Worm (Caenorhabditis elegans) whole organism, young adult: ENCODE measurements around the gene T20G5.8.
"Not testable (repeated sequence)": the region's sequence is repeated elsewhere in the genome, so short reads cannot be mapped to it uniquely, and the experiment has no call there.

Source experiments
- B0336.3 ChIP-seq: fragments of 200-800 bp; sonication (Bioruptor generic); IDR thresholded peaks from 2 replicates; pipeline ENCODE4 v1.3.6; 2022; ENCODE audit warnings: missing genetic modification characterization, missing compliant biosample characterization
- D2030.7 ChIP-seq: fragments of 200-800 bp; sonication (Bioruptor generic); IDR thresholded peaks from 2 replicates; pipeline ENCODE4 v1.3.6; 2022; ENCODE audit warnings: missing genetic modification reagents, missing genetic modification characterization, missing compliant biosample characterization
- F39B2.1 ChIP-seq: fragments of 200-800 bp; sonication (Bioruptor generic); IDR thresholded peaks from 2 replicates; pipeline ENCODE4 v1.3.6; 2022; ENCODE audit warnings: missing genetic modification reagents, missing genetic modification characterization, missing compliant biosample characterization
- F49E8.2 ChIP-seq: sonication (generic microtip); optimal IDR thresholded peaks from 3 replicates; lab custom pipeline; 2017; ENCODE audit warnings: missing genetic modification characterization, mild to moderate bottlenecking, missing compliant biosample characterization, antibody characterized with exemption, moderate library complexity; ENCODE audit not compliant: insufficient read depth
- F52B5.7 ChIP-seq: sonication (generic microtip); optimal IDR thresholded peaks from 2 replicates; lab custom pipeline; 2016; ENCODE audit warnings: mild to moderate bottlenecking, missing genetic modification characterization, missing compliant biosample characterization
- T26A5.8 ChIP-seq: sonication (generic microtip); optimal IDR thresholded peaks from 2 replicates; lab custom pipeline; 2016; ENCODE audit warnings: missing genetic modification characterization, missing compliant biosample characterization
- Y53F4B.3 ChIP-seq: fragments of 200-800 bp; sonication (Bioruptor generic); IDR thresholded peaks from 2 replicates; pipeline ENCODE4 v1.3.6; 2022; ENCODE audit warnings: missing genetic modification reagents, missing genetic modification characterization, missing compliant biosample characterization
- Y56A3A.18 ChIP-seq: fragments of 200-800 bp; sonication (Bioruptor generic); IDR thresholded peaks from 2 replicates; pipeline ENCODE4 v1.3.6; 2022; ENCODE audit warnings: missing genetic modification reagents, missing genetic modification characterization, missing compliant biosample characterization
- ZK185.1 ChIP-seq: sonication (generic microtip); optimal IDR thresholded peaks from 2 replicates; lab custom pipeline; 2016; ENCODE audit warnings: mild to moderate bottlenecking, missing genetic modification characterization, missing compliant biosample characterization; ENCODE audit not compliant: poor library complexity, severe bottlenecking
- athp-1 ChIP-seq: sonication (generic microtip); optimal IDR thresholded peaks from 2 replicates; lab custom pipeline; 2017; ENCODE audit warnings: mild to moderate bottlenecking, missing genetic modification characterization, missing compliant biosample characterization
- bed-1 ChIP-seq: fragments of 200-800 bp; sonication (Bioruptor generic); IDR thresholded peaks from 2 replicates; pipeline ENCODE4 v1.3.6; 2022; ENCODE audit warnings: missing genetic modification reagents, missing genetic modification characterization, missing compliant biosample characterization
- bed-2 ChIP-seq: fragments of 200-800 bp; sonication (Bioruptor generic); IDR thresholded peaks from 2 replicates; pipeline ENCODE4 v1.3.6; 2022; ENCODE audit warnings: missing genetic modification reagents, missing genetic modification characterization, missing compliant biosample characterization
- ceh-58 ChIP-seq: fragments of 200-800 bp; sonication (Bioruptor generic); IDR thresholded peaks from 2 replicates; pipeline ENCODE4 v1.3.6; 2022; ENCODE audit warnings: missing genetic modification characterization, missing compliant biosample characterization
- chd-7 ChIP-seq: sonication (generic microtip); optimal IDR thresholded peaks from 2 replicates; lab custom pipeline; 2016; ENCODE audit warnings: mild to moderate bottlenecking, missing genetic modification characterization, moderate library complexity, missing compliant biosample characterization
- gei-17 ChIP-seq: fragments of 200-800 bp; sonication (Bioruptor generic); optimal IDR thresholded peaks from 2 replicates; lab custom pipeline; 2018; ENCODE audit warnings: mild to moderate bottlenecking, missing genetic modification characterization, missing compliant biosample characterization
- hmg-1.2 ChIP-seq: fragments of 200-800 bp; sonication (Bioruptor generic); IDR thresholded peaks from 2 replicates; pipeline ENCODE4 v1.3.6; 2022; ENCODE audit warnings: missing genetic modification reagents, missing genetic modification characterization, missing compliant biosample characterization
- lag-1 ChIP-seq: fragments of 200-800 bp; sonication (Bioruptor generic); IDR thresholded peaks from 2 replicates; pipeline ENCODE4 v1.3.6; 2022; ENCODE audit warnings: missing genetic modification reagents, missing genetic modification characterization, missing compliant biosample characterization
- let-607 ChIP-seq, 2 experiments: fragments of 200-800 bp in 1 of 2; sonication (Bioruptor generic) in 1 of 2; sonication (generic microtip) in 1 of 2; optimal IDR thresholded peaks; 2 replicates each; lab custom pipeline; 2016 to 2018; ENCODE audit warnings: mild to moderate bottlenecking in 2 of 2, missing compliant biosample characterization in 2 of 2, missing genetic modification characterization in 2 of 2, moderate library complexity in 2 of 2, missing genotype in 1 of 2
- lin-40 ChIP-seq: sonication (generic microtip); optimal IDR thresholded peaks from 2 replicates; lab custom pipeline; 2016; ENCODE audit warnings: missing genetic modification characterization, mild to moderate bottlenecking, missing compliant biosample characterization, missing genotype, missing genetic modification reagents
- lin-54 ChIP-seq: fragments of 200-800 bp; sonication (Bioruptor generic); optimal IDR thresholded peaks from 2 replicates; lab custom pipeline; 2018; ENCODE audit warnings: mild to moderate bottlenecking, missing genetic modification characterization, missing compliant biosample characterization
- lsy-27 ChIP-seq: sonication (generic microtip); optimal IDR thresholded peaks from 2 replicates; lab custom pipeline; 2017; ENCODE audit warnings: missing genetic modification characterization, mild to moderate bottlenecking, missing compliant biosample characterization, antibody characterized with exemption, missing genotype, borderline replicate concordance; ENCODE audit not compliant: insufficient read depth
- mes-4 ChIP-seq: sonication (generic microtip); optimal IDR thresholded peaks from 2 replicates; lab custom pipeline; 2016; ENCODE audit warnings: missing genotype, missing genetic modification characterization, missing compliant biosample characterization
- nfya-1 ChIP-seq: sonication (generic microtip); optimal IDR thresholded peaks from 2 replicates; lab custom pipeline; 2017; ENCODE audit warnings: antibody characterized with exemption, missing compliant biosample characterization, missing genetic modification characterization, borderline replicate concordance; ENCODE audit not compliant: insufficient read depth
- nfya-2 ChIP-seq: fragments of 200-800 bp; sonication (Bioruptor generic); IDR thresholded peaks from 2 replicates; pipeline ENCODE4 v1.3.6; 2022; ENCODE audit warnings: missing genetic modification reagents, missing genetic modification characterization, missing compliant biosample characterization
- nhr-90 ChIP-seq: sonication (generic microtip); optimal IDR thresholded peaks from 2 replicates; lab custom pipeline; 2016; ENCODE audit warnings: missing genotype, mild to moderate bottlenecking, missing genetic modification characterization, missing compliant biosample characterization
- rcor-1 ChIP-seq: fragments of 200-800 bp; sonication (Bioruptor generic); IDR thresholded peaks from 2 replicates; pipeline ENCODE4 v1.3.6; 2022; ENCODE audit warnings: missing genetic modification reagents, missing genetic modification characterization, missing compliant biosample characterization
- rec-8 ChIP-seq, 2 experiments: sonication (generic microtip); optimal IDR thresholded peaks; 2 replicates each; lab custom pipeline; 2016; ENCODE audit warnings: mild to moderate bottlenecking in 2 of 2, missing genetic modification characterization in 2 of 2, missing genetic modification reagents in 2 of 2, missing genotype in 2 of 2, missing biosample characterization in 1 of 2, missing compliant biosample characterization in 1 of 2, moderate library complexity in 1 of 2
- repo-1 ChIP-seq: sonication (generic microtip); optimal IDR thresholded peaks from 2 replicates; lab custom pipeline; 2017; ENCODE audit warnings: mild to moderate bottlenecking, missing genetic modification characterization, missing compliant biosample characterization
- sea-2 ChIP-seq: fragments of 200-800 bp; sonication (Bioruptor generic); IDR thresholded peaks from 2 replicates; pipeline ENCODE4 v1.3.6; 2022; ENCODE audit warnings: missing genetic modification characterization, missing compliant biosample characterization
- tbx-9 ChIP-seq: sonication (generic microtip); optimal IDR thresholded peaks from 2 replicates; lab custom pipeline; 2016; ENCODE audit warnings: borderline replicate concordance, missing genetic modification characterization, inconsistent platforms, missing compliant biosample characterization
- unc-130 ChIP-seq: sonication (generic microtip); optimal IDR thresholded peaks from 2 replicates; lab custom pipeline; 2016; ENCODE audit warnings: missing genetic modification reagents, missing genetic modification characterization, missing compliant biosample characterization
- ztf-22 ChIP-seq: fragments of 200-800 bp; sonication (Bioruptor generic); optimal IDR thresholded peaks from 2 replicates; lab custom pipeline; 2018; ENCODE audit warnings: mild to moderate bottlenecking, missing genetic modification characterization, moderate library complexity, missing compliant biosample characterization
- ztf-25 ChIP-seq: fragments of 200-800 bp; sonication (Bioruptor generic); IDR thresholded peaks from 2 replicates; pipeline ENCODE4 v1.3.6; 2022; ENCODE audit warnings: missing genetic modification reagents, missing genetic modification characterization, missing compliant biosample characterization
- ztf-6 ChIP-seq: fragments of 200-800 bp; sonication (Bioruptor generic); IDR thresholded peaks from 2 replicates; pipeline ENCODE4 v1.3.6; 2022; ENCODE audit warnings: missing genetic modification reagents, missing genetic modification characterization, missing compliant biosample characterization

Gene T20G5.8

ce11 chrIII:10221860-10222259, 22.7 kb downstream of the T20G5.8 start, which contains the start of gene Y70G10A.4:
Gene Y70G10A.4 (plus strand): TSS chrIII:10222160.
- TF ChIP-seq lag-1 (GFP tag; lab: Robert Waterston, UW); F49E8.2; gei-17 (GFP tag; lab: Kevin White, UChicago): not testable (repeated sequence)
- TF ChIP-seq, all 124 proteins: peak for 0; not testable (repeated sequence) for 124

DNA sequence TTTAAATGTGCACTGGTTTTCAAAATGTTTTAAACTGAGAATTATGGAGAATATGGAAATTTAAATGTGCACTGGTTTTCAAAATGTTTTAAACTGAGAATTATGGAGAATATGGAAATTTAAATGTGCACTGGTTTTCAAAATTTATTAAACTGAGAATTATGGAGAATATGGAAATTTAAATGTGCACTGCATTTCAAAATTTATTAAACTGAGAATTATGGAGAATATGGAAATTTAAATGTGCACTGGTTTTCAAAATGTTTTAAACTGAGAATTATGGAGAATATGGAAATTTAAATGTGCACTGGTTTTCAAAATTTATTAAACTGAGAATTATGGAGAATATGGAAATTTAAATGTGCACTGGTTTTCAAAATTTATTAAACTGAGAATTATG, 25.9 kb downstream of the T20G5.8 start:
- peak; percentile 89 for TF ChIP-seq ZK185.1 (tag; lab: Kevin White, UChicago)

ce11 chrIII:10231641-10232040, 32.5 kb downstream of the T20G5.8 start:
- TF ChIP-seq ztf-25 (GFP tag; lab: Robert Waterston, UW): no peak
- no peak for TF ChIP-seq repo-1 (tag; lab: Kevin White, UChicago)
- no peak for TF ChIP-seq Y56A3A.18 (GFP tag; lab: Robert Waterston, UW)
- TF ChIP-seq lin-40: no peak
- TF ChIP-seq bed-1 (GFP tag; lab: Robert Waterston, UW): no peak
- no peak for TF ChIP-seq T26A5.8
- TF ChIP-seq nfya-2 (GFP tag; lab: Robert Waterston, UW): no peak
- no peak for TF ChIP-seq F52B5.7 (tag; lab: Kevin White, UChicago)
- no peak for TF ChIP-seq rcor-1 (GFP tag; lab: Robert Waterston, UW)
- TF ChIP-seq ztf-22 (GFP tag; lab: Kevin White, UChicago): no peak
- no peak for TF ChIP-seq hmg-1.2 (GFP tag; lab: Robert Waterston, UW)
- TF ChIP-seq F49E8.2: no peak
- TF ChIP-seq ztf-6 (GFP tag; lab: Robert Waterston, UW): no peak
- TF ChIP-seq sea-2 (GFP tag; lab: Robert Waterston, UW): no peak
- TF ChIP-seq bed-2 (GFP tag; lab: Robert Waterston, UW): no peak
- no peak for TF ChIP-seq nhr-90 (tag; lab: Kevin White, UChicago)
- TF ChIP-seq mes-4 (tag; lab: Kevin White, UChicago): no peak

DNA sequence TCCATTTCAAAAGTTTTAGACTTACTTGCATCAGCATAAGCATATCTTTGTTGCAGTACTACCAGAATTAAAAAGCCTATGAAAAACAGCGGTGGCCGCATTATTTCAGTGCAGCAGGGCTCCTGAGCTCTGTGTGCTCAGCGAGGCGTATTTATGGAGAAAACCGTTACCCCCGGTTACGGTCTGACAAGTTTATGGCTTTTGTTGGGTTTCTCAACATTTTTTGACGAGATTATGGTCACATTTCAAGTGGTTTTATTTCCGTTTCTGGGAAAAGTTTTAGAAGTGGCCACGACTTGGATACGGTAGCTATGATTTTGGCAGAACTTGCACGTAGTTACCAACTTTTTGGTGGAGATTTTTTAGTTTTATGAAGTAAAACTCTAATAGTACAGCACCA, 34.8 kb downstream of the T20G5.8 start, which contains the start of gene paml-1:
paml-1 (minus strand) TSS at position 101 of the 400 bp plus-strand sequence.
- TF ChIP-seq chd-7 (tag; lab: Kevin White, UChicago): no peak
- TF ChIP-seq F39B2.1 (GFP tag; lab: Robert Waterston, UW): no peak
- no peak for TF ChIP-seq rec-8 (tag; optimal IDR thresholded peaks at IDR 0.05; lab: Kevin White, UChicago)
- TF ChIP-seq tbx-9 (tag; lab: Kevin White, UChicago): no peak
- TF ChIP-seq athp-1: no peak
- TF ChIP-seq Y53F4B.3 (GFP tag; lab: Robert Waterston, UW): no peak
- no peak for TF ChIP-seq nfya-1
- TF ChIP-seq let-607 (tag; optimal IDR thresholded peaks at IDR 0.05; lab: Kevin White, UChicago): no peak
- no peak for TF ChIP-seq unc-130 (GFP tag; lab: Kevin White, UChicago)
- no peak for TF ChIP-seq lin-40
- TF ChIP-seq ceh-58: no peak
- TF ChIP-seq lin-54 (GFP tag; lab: Kevin White, UChicago): no peak
- no peak for TF ChIP-seq lsy-27 (tag; lab: Kevin White, UChicago)
- no peak for TF ChIP-seq D2030.7 (GFP tag; lab: Robert Waterston, UW)
- TF ChIP-seq bed-1 (GFP tag; lab: Robert Waterston, UW): no peak
- no peak for TF ChIP-seq rcor-1 (GFP tag; lab: Robert Waterston, UW)
- TF ChIP-seq B0336.3 (GFP tag; lab: Robert Waterston, UW): no peak
